Worm (Caenorhabditis elegans) whole organism, L4/young adult: ENCODE measurements around the gene Y50E8A.6.
A peak's percentile ranks its signal among the peaks of the same experiment; 100 is the strongest.

Source experiments
- W03F9.2 ChIP-seq: fragments of 150-350 bp; optimal IDR thresholded peaks from 2 replicates; lab custom pipeline; 2014; ENCODE audit warnings: missing biosample characterization, missing genetic modification characterization
- dao-5 ChIP-seq: sonication (generic microtip); optimal IDR thresholded peaks from 2 replicates; lab custom pipeline; 2016; ENCODE audit warnings: missing genotype, missing genetic modification characterization, moderate library complexity, missing compliant biosample characterization
- him-1 ChIP-seq: sonication (generic microtip); optimal IDR thresholded peaks from 2 replicates; lab custom pipeline; 2016; ENCODE audit warnings: missing genotype, missing genetic modification reagents, missing genetic modification characterization, missing compliant biosample characterization

The Y50E8A.6 gene

DNA sequence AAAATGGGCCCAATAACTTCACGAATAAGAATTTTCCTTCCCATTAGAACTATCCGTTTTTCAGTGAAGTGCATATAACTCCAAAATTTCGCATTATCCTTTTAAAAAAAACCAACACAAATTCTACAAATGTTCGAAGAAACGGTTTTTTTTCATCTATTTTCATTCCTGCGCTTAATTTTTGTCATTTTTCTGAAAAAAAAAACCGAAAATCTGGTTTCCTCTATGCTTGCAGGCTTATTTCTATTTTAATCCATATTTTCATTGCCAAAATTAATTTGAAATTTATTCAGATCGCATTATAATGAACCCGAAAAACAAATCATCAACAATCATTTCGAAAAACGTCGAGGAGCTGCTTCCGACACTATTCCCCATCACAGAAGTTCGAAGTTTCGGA, 42.5 kb downstream of the Y50E8A.6 start, which contains the start of gene set-5:
set-5 (plus strand) TSS at position 301 of the 400 bp plus-strand sequence.
- TF ChIP-seq W03F9.2 (tag; lab: Kevin White, UChicago), result no peak

DNA sequence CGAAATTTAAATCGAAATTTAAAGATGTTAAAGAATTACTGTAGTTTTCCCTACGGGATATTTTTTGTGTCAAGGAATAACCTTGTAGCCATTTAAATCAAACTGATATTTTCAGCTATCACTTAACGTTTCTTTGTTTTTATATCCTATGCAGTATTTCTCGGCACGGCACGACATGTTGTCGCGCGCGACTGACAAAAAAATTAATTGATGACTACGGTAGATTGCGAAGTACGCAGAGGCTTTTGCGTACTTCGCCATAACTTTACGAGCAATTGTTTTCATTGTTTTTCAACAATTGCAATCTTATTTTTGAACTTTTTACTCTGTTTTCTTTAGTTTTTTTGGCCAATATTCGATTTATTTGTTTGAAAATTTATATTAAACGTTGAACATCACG, 43.1 kb downstream of the Y50E8A.6 start:
- TF ChIP-seq him-1 (tag; lab: Kevin White, UChicago) (no peak), W03F9.2 (tag; lab: Kevin White, UChicago) (no peak), dao-5 (no peak)

DNA sequence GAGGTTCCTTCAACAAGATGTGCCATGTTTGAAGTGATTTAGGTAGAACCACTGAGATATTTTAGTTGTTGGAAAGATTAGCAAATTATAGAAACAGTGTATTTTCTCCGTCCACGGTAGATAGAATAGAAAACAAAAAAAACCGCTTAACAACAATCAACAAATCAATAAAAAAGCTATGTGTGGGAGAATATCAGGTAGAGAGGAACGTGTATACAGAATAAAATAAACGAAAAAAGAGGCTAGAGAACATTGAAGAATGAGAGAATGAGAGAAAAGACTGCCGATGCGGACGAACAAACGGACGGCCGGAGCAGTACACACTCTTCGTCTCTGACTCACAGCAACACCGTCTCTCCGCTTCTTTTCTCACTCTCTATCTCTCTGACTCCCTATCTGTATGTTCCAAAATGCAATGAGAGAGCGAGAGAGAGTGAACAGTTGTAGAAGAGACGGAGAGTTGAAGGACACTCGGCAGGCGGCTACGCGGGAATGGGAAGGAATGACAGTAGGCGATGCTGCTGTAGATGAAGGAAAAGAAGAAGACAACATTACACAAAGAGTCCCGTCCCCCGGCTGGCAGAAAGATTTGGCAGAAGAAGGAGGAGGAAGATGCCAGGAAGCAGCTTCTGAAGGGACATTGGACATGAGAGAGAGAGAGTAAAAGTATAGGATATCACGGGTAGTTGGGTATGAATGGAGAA, 44.4 kb downstream of the Y50E8A.6 start, which contains the start of gene unc-112:
unc-112 (minus strand) TSS at position 51 of the 704 bp plus-strand sequence.
- TF ChIP-seq W03F9.2 (tag; lab: Kevin White, UChicago) (peak; percentile 77), dao-5 (no peak), him-1 (tag; lab: Kevin White, UChicago) (peak; percentile 50)

DNA sequence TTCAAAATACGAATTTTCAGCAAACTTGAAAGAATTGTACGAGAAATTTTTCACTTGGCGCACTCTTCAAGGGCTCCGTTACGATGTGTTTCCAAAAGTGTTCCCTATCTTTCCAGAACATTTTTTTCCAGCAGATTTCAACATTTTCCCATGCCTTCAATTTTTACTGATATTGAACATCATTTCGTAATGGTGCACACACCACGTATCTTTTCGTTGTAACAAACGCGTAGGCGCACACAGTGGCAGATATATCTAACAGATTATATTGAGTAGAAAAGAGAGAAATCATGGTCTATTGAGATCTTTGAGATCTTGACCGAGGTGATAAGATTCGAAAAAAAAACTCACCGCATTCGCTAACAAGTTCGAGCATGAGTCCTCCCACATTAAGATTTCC, 45.4 kb downstream of the Y50E8A.6 start:
- TF ChIP-seq dao-5 (no peak), him-1 (tag; lab: Kevin White, UChicago) (no peak), W03F9.2 (tag; lab: Kevin White, UChicago) (no peak)

DNA sequence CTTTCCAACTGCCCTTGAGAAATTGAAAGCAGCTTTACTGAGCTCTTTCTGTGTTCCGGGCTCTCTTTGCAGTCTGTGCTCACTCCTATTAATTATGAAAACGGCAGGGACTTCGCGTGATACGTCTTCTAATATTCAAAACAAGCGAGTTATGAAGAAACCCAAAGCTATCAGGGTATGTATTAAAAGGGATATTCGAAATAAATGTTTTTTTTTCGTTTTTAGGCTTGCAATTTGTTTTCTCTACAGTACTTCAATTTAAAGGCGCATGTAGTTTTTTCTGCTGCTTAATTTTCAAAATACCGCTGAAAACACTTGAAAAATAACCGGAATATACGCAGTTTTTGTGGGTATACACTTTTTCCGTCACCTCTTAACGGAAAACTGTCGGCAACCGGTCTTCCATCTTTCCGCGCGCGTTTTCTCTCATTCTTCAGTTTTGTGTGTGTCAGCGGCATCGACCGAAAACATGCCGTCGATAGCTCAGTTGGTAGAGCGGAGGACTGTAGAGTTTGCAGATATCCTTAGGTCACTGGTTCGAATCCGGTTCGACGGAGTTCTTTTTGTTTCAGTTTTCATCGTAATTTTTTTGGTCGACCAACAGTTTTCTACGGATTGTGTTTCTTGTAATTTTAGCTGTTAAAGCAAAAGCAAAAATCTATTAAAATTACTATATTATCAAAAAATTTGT, 51.9 kb downstream of the Y50E8A.6 start, which contains the start of gene gasr-8:
gasr-8 (plus strand) TSS at position 51 of the 691 bp plus-strand sequence.
- TF ChIP-seq him-1 (tag; lab: Kevin White, UChicago), result no peak
- no peak for TF ChIP-seq W03F9.2 (tag; lab: Kevin White, UChicago)
- no peak for TF ChIP-seq dao-5
